Fruit fly (Drosophila melanogaster) S2 (cell line): ENCODE results near the gene CG15036.

Source experiments
- CG8478 ChIP-seq: fragments of >200 bp; optimal IDR thresholded peaks from 2 replicates; lab custom pipeline; 2018
- CTCF ChIP-seq, 2 experiments: fragments of >200 bp; optimal IDR thresholded peaks; 2 replicates each; lab custom pipeline; 2018

DNA sequence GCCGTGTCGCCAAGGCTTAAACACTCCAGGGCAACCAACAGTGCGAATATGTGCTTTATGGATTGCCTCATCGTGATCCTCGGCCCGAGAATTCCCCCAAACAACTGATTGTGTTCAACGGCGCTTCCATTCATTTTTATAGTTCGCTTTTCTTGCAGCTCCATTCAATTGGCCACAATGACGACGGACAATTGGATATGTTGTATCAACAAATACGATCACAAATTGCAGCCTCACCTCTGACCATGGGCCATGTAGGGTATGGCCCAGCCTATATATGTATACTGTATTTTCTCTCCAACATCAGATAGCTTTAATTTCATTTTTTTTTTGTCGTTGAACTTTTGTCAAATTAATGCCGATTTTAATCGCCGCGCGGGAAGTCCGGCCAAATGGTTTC, at the start of gene CG15036:
- TF ChIP-seq CG8478 (no peak), CTCF (optimal IDR thresholded peaks at IDR 0.05; lab: Kevin White, UChicago) (no peak)
